Worm (Caenorhabditis elegans) whole organism, mixed stage, embryonic: Measurements from ENCODE around the gene nhr-275.
"Not testable (repeated sequence)": the region's sequence is repeated elsewhere in the genome, so short reads cannot be mapped to it uniquely, and the experiment has no call there.

Experiments used
- M03D4.4 ChIP-seq: sonication (generic microtip); optimal IDR thresholded peaks from 2 replicates; lab custom pipeline; 2017; ENCODE audit warnings: mild to moderate bottlenecking, missing genetic modification characterization, missing compliant biosample characterization
- blmp-1 ChIP-seq: fragments of 150-350 bp; optimal IDR thresholded peaks from 2 replicates; lab custom pipeline; 2014; ENCODE audit warnings: missing biosample characterization, missing genetic modification characterization
- ceh-39 ChIP-seq: fragments of 150-350 bp; optimal IDR thresholded peaks from 2 replicates; lab custom pipeline; 2014; ENCODE audit warnings: missing biosample characterization, missing genetic modification characterization
- ceh-43 ChIP-seq: fragments of 200-800 bp; sonication (Bioruptor generic); optimal IDR thresholded peaks from 2 replicates; lab custom pipeline; 2018; ENCODE audit warnings: mild to moderate bottlenecking, missing genetic modification characterization, moderate library complexity, missing compliant biosample characterization
- ceh-83 ChIP-seq: fragments of 200-800 bp; sonication (Bioruptor generic); optimal IDR thresholded peaks from 2 replicates; lab custom pipeline; 2018; ENCODE audit warnings: mild to moderate bottlenecking, missing genetic modification characterization, missing compliant biosample characterization
- ces-1 ChIP-seq: fragments of 150-350 bp; optimal IDR thresholded peaks from 2 replicates; lab custom pipeline; 2014; ENCODE audit warnings: missing biosample characterization, missing genetic modification reagents, missing genetic modification characterization
- cnd-1 ChIP-seq: fragments of 200-800 bp; sonication (Bioruptor generic); optimal IDR thresholded peaks from 2 replicates; lab custom pipeline; 2018; ENCODE audit warnings: mild to moderate bottlenecking, missing genetic modification characterization, missing compliant biosample characterization
- drap-1 ChIP-seq: fragments of 200-800 bp; sonication (Bioruptor generic); optimal IDR thresholded peaks from 3 replicates; lab custom pipeline; 2018; ENCODE audit warnings: mild to moderate bottlenecking, missing genetic modification characterization, missing compliant biosample characterization
- elt-3 ChIP-seq: fragments of 150-350 bp; optimal IDR thresholded peaks from 2 replicates; lab custom pipeline; 2014; ENCODE audit warnings: missing biosample characterization, missing genetic modification characterization
- flh-1 ChIP-seq: fragments of 200-800 bp; sonication (Bioruptor generic); optimal IDR thresholded peaks from 2 replicates; lab custom pipeline; 2018; ENCODE audit warnings: mild to moderate bottlenecking, missing genetic modification characterization, moderate library complexity, missing compliant biosample characterization
- ham-2 ChIP-seq: fragments of 200-800 bp; sonication (Bioruptor generic); optimal IDR thresholded peaks from 2 replicates; lab custom pipeline; 2018; ENCODE audit warnings: mild to moderate bottlenecking, missing genetic modification characterization, missing compliant biosample characterization
- hlh-1 ChIP-seq: fragments of 150-350 bp; optimal IDR thresholded peaks from 2 replicates; lab custom pipeline; 2014; ENCODE audit warnings: missing biosample characterization, missing genetic modification reagents, missing genetic modification characterization
- lin-13 ChIP-seq: fragments of 150-350 bp; optimal IDR thresholded peaks from 2 replicates; lab custom pipeline; 2014; ENCODE audit warnings: missing biosample characterization, missing genetic modification characterization
- lsy-2 ChIP-seq: fragments of 150-350 bp; optimal IDR thresholded peaks from 2 replicates; lab custom pipeline; 2014; ENCODE audit warnings: missing biosample characterization, missing genetic modification characterization
- mep-1 ChIP-seq: fragments of 150-350 bp; optimal IDR thresholded peaks from 2 replicates; lab custom pipeline; 2017; ENCODE audit warnings: missing biosample characterization, missing genetic modification reagents, missing genetic modification characterization, inconsistent platforms
- nhr-12 ChIP-seq: fragments of 150-350 bp; optimal IDR thresholded peaks from 2 replicates; lab custom pipeline; 2014; ENCODE audit warnings: missing biosample characterization, missing genetic modification characterization
- nhr-237 ChIP-seq: fragments of 150-350 bp; optimal IDR thresholded peaks from 2 replicates; lab custom pipeline; 2014; ENCODE audit warnings: missing biosample characterization, missing genetic modification characterization
- nhr-28 ChIP-seq: fragments of 150-350 bp; optimal IDR thresholded peaks from 2 replicates; lab custom pipeline; 2014; ENCODE audit warnings: missing biosample characterization, missing genetic modification characterization
- nhr-76 ChIP-seq: sonication (generic microtip); optimal IDR thresholded peaks from 2 replicates; lab custom pipeline; 2017; ENCODE audit warnings: missing biosample characterization, missing genetic modification characterization
- pha-4 ChIP-seq: fragments of 150-350 bp; optimal IDR thresholded peaks from 2 replicates; lab custom pipeline; 2018; ENCODE audit warnings: missing biosample characterization, missing genetic modification reagents, missing genetic modification characterization
- sem-2 ChIP-seq: fragments of 200-800 bp; sonication (Bioruptor generic); optimal IDR thresholded peaks from 2 replicates; lab custom pipeline; 2018; ENCODE audit warnings: mild to moderate bottlenecking, missing genetic modification characterization, missing compliant biosample characterization
- snpc-4 ChIP-seq: fragments of 150-350 bp; optimal IDR thresholded peaks from 2 replicates; lab custom pipeline; 2014; ENCODE audit warnings: missing biosample characterization, missing genetic modification characterization
- unc-120 ChIP-seq: sonication (generic microtip); optimal IDR thresholded peaks from 2 replicates; lab custom pipeline; 2017; ENCODE audit warnings: missing genetic modification characterization, missing compliant biosample characterization; ENCODE audit not compliant: poor library complexity, severe bottlenecking
- unc-39 ChIP-seq: fragments of 150-350 bp; optimal IDR thresholded peaks from 2 replicates; lab custom pipeline; 2014; ENCODE audit warnings: missing biosample characterization, missing genetic modification characterization
- unc-62 ChIP-seq: fragments of 150-350 bp; optimal IDR thresholded peaks from 2 replicates; lab custom pipeline; 2014; ENCODE audit warnings: missing biosample characterization, missing genetic modification reagents, missing genetic modification characterization
- zip-8 ChIP-seq: fragments of 150-350 bp; optimal IDR thresholded peaks from 2 replicates; lab custom pipeline; 2014; ENCODE audit warnings: missing biosample characterization, missing genetic modification characterization
- ztf-11 ChIP-seq: fragments of 150-350 bp; optimal IDR thresholded peaks from 2 replicates; lab custom pipeline; 2014; ENCODE audit warnings: missing biosample characterization, missing genetic modification characterization

The nhr-275 gene

ce11 chrV:2264455-2264854 is 2.4 kb downstream of the nhr-275 start, which contains the start of gene nhr-183:
Gene nhr-183 (minus strand): TSS chrV:2264634.
- TF ChIP-seq pha-4 (tag; lab: Kevin White, UChicago): no peak
- no peak for TF ChIP-seq ztf-11 (tag; lab: Kevin White, UChicago)
- no peak for TF ChIP-seq ceh-83 (GFP tag; lab: Kevin White, UChicago)
- no peak for TF ChIP-seq flh-1 (GFP tag; lab: Kevin White, UChicago)
- no peak for TF ChIP-seq lin-13 (tag; lab: Kevin White, UChicago)
- TF ChIP-seq nhr-12 (tag; lab: Kevin White, UChicago): no peak
- TF ChIP-seq lsy-2 (tag; lab: Kevin White, UChicago): no peak
- TF ChIP-seq ham-2 (GFP tag; lab: Kevin White, UChicago): no peak
- TF ChIP-seq nhr-28 (tag; lab: Kevin White, UChicago): no peak
- no peak for TF ChIP-seq unc-39 (tag; lab: Kevin White, UChicago)

DNA sequence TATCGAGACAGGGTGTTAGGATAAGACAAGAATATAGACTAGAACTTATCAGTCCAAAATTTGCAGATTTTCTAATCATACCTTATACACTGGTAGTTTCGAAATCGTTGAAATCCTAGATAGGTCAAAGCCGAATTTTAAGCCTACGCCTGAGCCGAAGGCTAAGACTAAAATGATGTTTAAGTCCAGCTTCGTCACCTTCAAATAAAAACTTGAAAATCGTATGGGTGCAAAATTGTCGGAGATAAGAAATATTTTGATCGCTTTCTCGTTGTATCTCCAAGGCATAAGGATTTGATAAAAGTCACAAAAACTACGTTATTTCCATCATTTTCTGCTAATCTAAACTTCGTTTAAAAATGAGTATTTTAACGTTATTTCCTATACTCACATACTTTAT is 6.2 kb downstream of the nhr-275 start, which contains the start of gene F41B5.12:
Gene F41B5.12, plus strand, starts transcription at position 301 of the 400 bp plus-strand sequence.
- TF ChIP-seq ham-2 (GFP tag; lab: Kevin White, UChicago) (no peak), cnd-1 (tag; lab: Kevin White, UChicago) (no peak), drap-1 (no peak), elt-3 (tag; lab: Kevin White, UChicago) (no peak), ceh-43 (GFP tag; lab: Kevin White, UChicago) (no peak), M03D4.4 (tag; lab: Kevin White, UChicago) (no peak), snpc-4 (tag; lab: Kevin White, UChicago) (no peak), flh-1 (GFP tag; lab: Kevin White, UChicago) (no peak), nhr-12 (tag; lab: Kevin White, UChicago) (no peak), nhr-237 (tag; lab: Kevin White, UChicago) (no peak), zip-8 (tag; lab: Kevin White, UChicago) (no peak), blmp-1 (tag; lab: Kevin White, UChicago) (no peak), unc-62 (GFP tag; lab: Kevin White, UChicago) (no peak)
- TF ChIP-seq, all 35 proteins: peak for 0

DNA sequence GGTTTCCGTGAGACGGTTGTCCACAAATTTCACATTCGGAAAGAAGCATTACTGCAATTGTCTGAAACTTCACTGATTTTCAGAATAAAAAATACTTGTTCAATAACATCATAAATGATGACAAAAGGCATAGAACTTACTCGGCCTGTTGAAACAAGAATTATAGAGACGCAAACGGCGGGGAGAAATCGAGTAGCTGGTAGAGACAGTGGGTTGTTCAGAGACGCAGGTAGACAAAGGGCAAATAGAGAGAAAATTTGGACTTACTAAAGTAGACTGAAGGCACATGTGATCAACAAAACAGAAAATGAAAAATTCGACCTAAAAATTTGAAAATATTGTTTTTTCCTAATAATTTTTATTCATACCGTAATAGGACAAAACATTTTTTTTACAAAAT is 7.1 kb downstream of the nhr-275 start, which contains the start of gene nhr-182:
Gene nhr-182, minus strand, starts transcription at position 178 of the 400 bp plus-strand sequence.
- TF ChIP-seq pha-4 (tag; lab: Kevin White, UChicago) (peak; percentile 75), ztf-11 (tag; lab: Kevin White, UChicago) (no peak)
- TF ChIP-seq, all 35 proteins: peak for 1

ce11 chrV:2255191-2255590 is 11.7 kb downstream of the nhr-275 start, which contains the start of gene F41B5.1:
Gene F41B5.1 (plus strand): TSS chrV:2255533.
- TF ChIP-seq flh-1 (GFP tag; lab: Kevin White, UChicago); ceh-43 (GFP tag; lab: Kevin White, UChicago); mep-1 (tag; lab: Kevin White, UChicago): not testable (repeated sequence)
- TF ChIP-seq, all 35 proteins: peak for 0; not testable (repeated sequence) for 35

- TF ChIP-seq nhr-237 (tag; lab: Kevin White, UChicago) (no peak), hlh-1 (tag; lab: Kevin White, UChicago) (no peak), nhr-12 (tag; lab: Kevin White, UChicago) (no peak), elt-3 (tag; lab: Kevin White, UChicago) (no peak), nhr-76 (tag; lab: Kevin White, UChicago) (no peak), ham-2 (GFP tag; lab: Kevin White, UChicago) (no peak), mep-1 (tag; lab: Kevin White, UChicago) (no peak), lin-13 (tag; lab: Kevin White, UChicago) (no peak), nhr-28 (tag; lab: Kevin White, UChicago) (no peak), ceh-39 (tag; lab: Kevin White, UChicago) (no peak), unc-62 (GFP tag; lab: Kevin White, UChicago) (no peak), snpc-4 (tag; lab: Kevin White, UChicago) (no peak), unc-39 (tag; lab: Kevin White, UChicago) (no peak), unc-120 (tag; lab: Kevin White, UChicago) (no peak), flh-1 (GFP tag; lab: Kevin White, UChicago) (no peak), lsy-2 (tag; lab: Kevin White, UChicago) (no peak), ces-1 (no peak), pha-4 (tag; lab: Kevin White, UChicago) (no peak), sem-2 (GFP tag; lab: Kevin White, UChicago) (no peak)
These were observed 12.2 kb downstream of the nhr-275 start, which contains the start of gene str-253 for ce11 chrV:2254553-2255124. Gene str-253 (minus strand): TSS chrV:2254603.
